Worm (Caenorhabditis elegans): ENCODE data around the gene cex-2.

- no peak for TF ChIP-seq him-1 (tag; optimal IDR thresholded peaks at IDR 0.05)
- TF ChIP-seq W03F9.2 (tag; optimal IDR thresholded peaks at IDR 0.05) = no peak
These were observed 3.4 kb upstream of the cex-2 start for ce11 chrII:7838661-7839060.

Measured in whole organism, L4/young adult.